Worm (Caenorhabditis elegans): ENCODE measurements around the gene R11D1.7.

- TF ChIP-seq hlh-1 (tag; optimal IDR thresholded peaks at IDR 0.05) (no peak), nhr-28 (tag; optimal IDR thresholded peaks at IDR 0.05) (no peak), zip-8 (tag; optimal IDR thresholded peaks at IDR 0.05) (no peak)
Measured at ce11 chrV:12697364-12697901, 22.4 kb upstream of the R11D1.7 start, which contains the start of gene istr-1.
